Fruit fly (Drosophila melanogaster) whole organism, prepupa: ENCODE results near the gene CG31038.

Source experiments
- Blimp-1 ChIP-seq: fragments of 200-800 bp; sonication (Bioruptor generic); optimal IDR thresholded peaks from 3 replicates; lab custom pipeline; 2017; ENCODE audit warnings: missing biosample characterization, missing genetic modification characterization, mild to moderate bottlenecking, moderate library complexity, missing genetic modification reagents
- CG10631 ChIP-seq: fragments of 200-800 bp; sonication (Bioruptor generic); optimal IDR thresholded peaks from 2 replicates; lab custom pipeline; 2016; ENCODE audit warnings: missing biosample characterization, missing genetic modification characterization
- CG10669 ChIP-seq: fragments of 200-800 bp; sonication (Bioruptor generic); optimal IDR thresholded peaks from 3 replicates; lab custom pipeline; 2018; ENCODE audit warnings: missing biosample characterization, mild to moderate bottlenecking, missing genetic modification characterization, moderate library complexity
- CG11294 ChIP-seq: fragments of 200-800 bp; sonication (Bioruptor generic); IDR thresholded peaks from 2 replicates; pipeline ENCODE4 v1.3.6; 2022; ENCODE audit warnings: missing biosample characterization, missing genetic modification characterization
- CG11902 ChIP-seq: fragments of 200-800 bp; sonication (Bioruptor generic); optimal IDR thresholded peaks from 3 replicates; lab custom pipeline; 2016; ENCODE audit warnings: missing biosample characterization, missing genetic modification characterization
- CG15336 ChIP-seq: fragments of 200-800 bp; sonication (Bioruptor generic); IDR thresholded peaks from 2 replicates; pipeline ENCODE4 v1.3.6; 2022; ENCODE audit warnings: missing biosample characterization, missing genetic modification characterization
- CG16779 ChIP-seq: fragments of 200-800 bp; sonication (Bioruptor generic); optimal IDR thresholded peaks from 3 replicates; lab custom pipeline; 2017; ENCODE audit warnings: missing biosample characterization, mild to moderate bottlenecking, missing genetic modification characterization
- CG3032 ChIP-seq: fragments of 200-800 bp; optimal IDR thresholded peaks from 2 replicates; lab custom pipeline; 2019; ENCODE audit warnings: missing biosample characterization, mild to moderate bottlenecking, missing genetic modification characterization, moderate library complexity
- CG31627 ChIP-seq: fragments of 200-800 bp; sonication (Bioruptor generic); optimal IDR thresholded peaks from 3 replicates; lab custom pipeline; 2016; ENCODE audit warnings: missing biosample characterization, missing genetic modification characterization
- CG32006 ChIP-seq: fragments of 200-800 bp; sonication (Bioruptor generic); optimal IDR thresholded peaks from 3 replicates; lab custom pipeline; 2017; ENCODE audit warnings: missing biosample characterization, mild to moderate bottlenecking, missing genetic modification characterization
- CG4318 ChIP-seq: fragments of 200-800 bp; sonication (Bioruptor generic); optimal IDR thresholded peaks from 3 replicates; lab custom pipeline; 2017; ENCODE audit warnings: missing biosample characterization, mild to moderate bottlenecking, missing genetic modification characterization
- CG6163 ChIP-seq: fragments of 200-800 bp; sonication (Bioruptor generic); IDR thresholded peaks from 3 replicates; pipeline ENCODE4 v1.3.6; 2022; ENCODE audit warnings: missing biosample characterization, missing genetic modification characterization
- CG6276 ChIP-seq: fragments of 200-800 bp; sonication (Bioruptor generic); optimal IDR thresholded peaks from 2 replicates; lab custom pipeline; 2017; ENCODE audit warnings: missing biosample characterization, mild to moderate bottlenecking, missing genetic modification characterization
- CG6792 ChIP-seq: fragments of 200-800 bp; sonication (Bioruptor generic); optimal IDR thresholded peaks from 3 replicates; lab custom pipeline; 2016; ENCODE audit warnings: missing biosample characterization, missing genetic modification characterization
- CG6808 ChIP-seq: fragments of 200-800 bp; sonication (Bioruptor generic); optimal IDR thresholded peaks from 3 replicates; lab custom pipeline; 2017; ENCODE audit warnings: missing biosample characterization, missing genetic modification characterization, mild to moderate bottlenecking, moderate library complexity, missing genetic modification reagents
- CG7368 ChIP-seq: fragments of 200-800 bp; sonication (Bioruptor generic); optimal IDR thresholded peaks from 3 replicates; lab custom pipeline; 2016; ENCODE audit warnings: missing biosample characterization, missing genetic modification characterization
- CG8119 ChIP-seq: fragments of 200-800 bp; sonication (Bioruptor generic); IDR thresholded peaks from 3 replicates; pipeline ENCODE4 v1.3.6; 2022; ENCODE audit warnings: missing biosample characterization, missing genetic modification characterization
- CG8319 ChIP-seq: fragments of 200-800 bp; sonication (Bioruptor generic); optimal IDR thresholded peaks from 3 replicates; lab custom pipeline; 2016; ENCODE audit warnings: missing biosample characterization, missing genetic modification characterization
- CG8632 ChIP-seq: fragments of 200-800 bp; sonication (Bioruptor generic); optimal IDR thresholded peaks from 3 replicates; lab custom pipeline; 2016; ENCODE audit warnings: missing biosample characterization, missing genetic modification characterization
- CG9139 ChIP-seq: fragments of 200-800 bp; sonication (Bioruptor generic); optimal IDR thresholded peaks from 3 replicates; lab custom pipeline; 2017; ENCODE audit warnings: missing biosample characterization, mild to moderate bottlenecking, missing genetic modification characterization
- Eip75B ChIP-seq: fragments of 200-800 bp; sonication (Bioruptor generic); optimal IDR thresholded peaks from 3 replicates; lab custom pipeline; 2016; ENCODE audit warnings: missing biosample characterization, missing genetic modification characterization
- Eip78C ChIP-seq: fragments of 200-800 bp; sonication (Bioruptor generic); peaks from one replicate; lab custom pipeline; 2016; ENCODE audit warnings: missing biosample characterization, missing genetic modification characterization
- Eip93F ChIP-seq: fragments of 200-800 bp; sonication (Bioruptor generic); optimal IDR thresholded peaks from 2 replicates; lab custom pipeline; 2016; ENCODE audit warnings: missing biosample characterization, mild to moderate bottlenecking, missing genetic modification characterization
- Ets96B ChIP-seq: fragments of 200-800 bp; optimal IDR thresholded peaks from 2 replicates; lab custom pipeline; 2019; ENCODE audit warnings: missing biosample characterization, mild to moderate bottlenecking, missing genetic modification characterization, moderate library complexity
- Gug ChIP-seq: fragments of 200-800 bp; sonication (Bioruptor generic); IDR thresholded peaks from 2 replicates; pipeline ENCODE4 v1.3.6; 2022; ENCODE audit warnings: missing biosample characterization, missing genetic modification characterization
- Hr38 ChIP-seq: sonication (Bioruptor generic); optimal IDR thresholded peaks from 2 replicates; lab custom pipeline; 2016; ENCODE audit warnings: missing biosample characterization, missing genetic modification characterization
- Hr4 ChIP-seq: fragments of 200-800 bp; sonication (Bioruptor generic); optimal IDR thresholded peaks from 3 replicates; lab custom pipeline; 2016; ENCODE audit warnings: missing biosample characterization, missing genetic modification characterization
- Lpt ChIP-seq: fragments of 200-800 bp; sonication (Bioruptor generic); optimal IDR thresholded peaks from 3 replicates; lab custom pipeline; 2016; ENCODE audit warnings: missing biosample characterization, missing genetic modification characterization
- OdsH ChIP-seq: fragments of 200-800 bp; sonication (Bioruptor generic); optimal IDR thresholded peaks from 3 replicates; lab custom pipeline; 2016; ENCODE audit warnings: missing biosample characterization, missing genetic modification characterization
- Smox ChIP-seq: fragments of 200-800 bp; sonication (Bioruptor generic); optimal IDR thresholded peaks from 3 replicates; lab custom pipeline; 2016; ENCODE audit warnings: missing biosample characterization, missing genetic modification characterization
- Sox102F ChIP-seq: fragments of 200-800 bp; sonication (Bioruptor generic); optimal IDR thresholded peaks from 2 replicates; lab custom pipeline; 2016; ENCODE audit warnings: missing biosample characterization, mild to moderate bottlenecking, missing genetic modification characterization
- Sox15 ChIP-seq: fragments of 200-800 bp; sonication (Bioruptor generic); optimal IDR thresholded peaks from 3 replicates; lab custom pipeline; 2016; ENCODE audit warnings: missing biosample characterization, missing genetic modification characterization
- acj6 ChIP-seq: fragments of 200-800 bp; sonication (Bioruptor generic); optimal IDR thresholded peaks from 3 replicates; lab custom pipeline; 2016; ENCODE audit warnings: missing biosample characterization, missing genetic modification characterization
- cyc ChIP-seq: fragments of 200-800 bp; sonication (Bioruptor generic); optimal IDR thresholded peaks from 3 replicates; lab custom pipeline; 2016; ENCODE audit warnings: missing biosample characterization, missing genetic modification characterization
- dac ChIP-seq: fragments of 200-800 bp; sonication (Bioruptor generic); optimal IDR thresholded peaks from 2 replicates; lab custom pipeline; 2017; ENCODE audit warnings: missing biosample characterization, mild to moderate bottlenecking, missing genetic modification characterization
- dsx ChIP-seq: fragments of 200-800 bp; optimal IDR thresholded peaks from 3 replicates; lab custom pipeline; 2019; ENCODE audit warnings: missing biosample characterization, mild to moderate bottlenecking, missing genetic modification characterization, moderate library complexity; ENCODE audit not compliant: poor library complexity, severe bottlenecking
- eg ChIP-seq: fragments of 200-800 bp; sonication (Bioruptor generic); IDR thresholded peaks from 3 replicates; pipeline ENCODE4 v1.3.6; 2022; ENCODE audit warnings: missing biosample characterization, missing genetic modification characterization
- esn ChIP-seq: fragments of 200-800 bp; sonication (Bioruptor generic); optimal IDR thresholded peaks from 2 replicates; lab custom pipeline; 2016; ENCODE audit warnings: missing biosample characterization, mild to moderate bottlenecking, missing genetic modification characterization, moderate library complexity
- fd59A ChIP-seq: fragments of 200-800 bp; sonication (Bioruptor generic); optimal IDR thresholded peaks from 2 replicates; lab custom pipeline; 2017; ENCODE audit warnings: missing biosample characterization, mild to moderate bottlenecking, missing genetic modification characterization, missing genetic modification reagents
- fd85E ChIP-seq: fragments of 200-800 bp; sonication (Bioruptor generic); optimal IDR thresholded peaks from 3 replicates; lab custom pipeline; 2016; ENCODE audit warnings: missing biosample characterization, missing genetic modification characterization
- fkh ChIP-seq: fragments of 200-800 bp; sonication (Bioruptor generic); optimal IDR thresholded peaks from 3 replicates; lab custom pipeline; 2017; ENCODE audit warnings: missing biosample characterization, mild to moderate bottlenecking, missing genetic modification characterization, moderate library complexity
- lz ChIP-seq: fragments of 200-800 bp; sonication (Bioruptor generic); optimal IDR thresholded peaks from 3 replicates; lab custom pipeline; 2016; ENCODE audit warnings: missing biosample characterization, missing genetic modification characterization
- net ChIP-seq: fragments of 200-800 bp; sonication (Bioruptor generic); optimal IDR thresholded peaks from 3 replicates; lab custom pipeline; 2016; ENCODE audit warnings: missing biosample characterization, missing genetic modification characterization
- pdm3 ChIP-seq: fragments of 200-800 bp; sonication (Bioruptor generic); optimal IDR thresholded peaks from 3 replicates; lab custom pipeline; 2016; ENCODE audit warnings: missing biosample characterization, missing genetic modification characterization
- salr ChIP-seq, 2 experiments: fragments of 200-800 bp; sonication (Bioruptor generic); optimal IDR thresholded peaks; 3 replicates each; lab custom pipeline; 2016 to 2018; ENCODE audit warnings: missing biosample characterization in 2 of 2, missing genetic modification characterization in 2 of 2, mild to moderate bottlenecking in 1 of 2
- ss ChIP-seq, 2 experiments: fragments of 200-800 bp; sonication (Bioruptor generic); optimal IDR thresholded peaks; 2 replicates in 1 of 2; 3 replicates in 1 of 2; lab custom pipeline; 2017 to 2018; ENCODE audit warnings: mild to moderate bottlenecking in 2 of 2, missing biosample characterization in 2 of 2, missing genetic modification characterization in 2 of 2, moderate library complexity in 1 of 2
- topi ChIP-seq: fragments of 200-800 bp; sonication (Bioruptor generic); optimal IDR thresholded peaks from 3 replicates; lab custom pipeline; 2016; ENCODE audit warnings: missing biosample characterization, missing genetic modification characterization
- vri ChIP-seq: fragments of 200-800 bp; sonication (Bioruptor generic); optimal IDR thresholded peaks from 3 replicates; lab custom pipeline; 2016; ENCODE audit warnings: missing biosample characterization, mild to moderate bottlenecking, missing genetic modification characterization

Gene CG31038

DNA sequence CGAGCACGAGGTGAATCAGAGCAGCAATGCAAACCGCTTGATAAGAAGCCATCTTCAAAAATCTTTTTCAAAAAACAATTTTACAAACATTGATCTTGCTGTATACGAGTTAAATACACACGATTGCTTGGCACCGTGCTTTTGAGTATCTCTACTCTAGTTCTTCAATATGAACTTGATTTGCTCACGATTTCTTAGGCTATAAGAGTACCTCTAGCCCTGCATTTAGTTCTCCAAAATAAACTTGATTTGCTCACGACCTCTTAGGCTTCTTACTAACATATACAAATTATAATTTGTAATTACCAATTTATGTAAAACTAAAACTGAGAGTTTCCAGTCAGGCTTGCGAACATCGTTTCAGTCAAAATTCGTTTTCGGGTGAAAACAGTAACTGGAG, 40.7 kb upstream of the CG31038 start, which contains the start of gene CG42592:
Gene CG42592 (minus strand): TSS at position 101 of the 400 bp plus-strand sequence.
- TF ChIP-seq Lpt (GFP tag; lab: Kevin White, UChicago) (no peak), CG6792 (GFP tag; lab: Kevin White, UChicago) (no peak), CG4318 (no peak), Smox (GFP tag; lab: Kevin White, UChicago) (no peak), CG6163 (no peak), dsx (GFP tag; lab: Kevin White, UChicago) (no peak), CG32006 (no peak), CG10631 (GFP tag; lab: Kevin White, UChicago) (no peak), Hr38 (GFP tag; lab: Kevin White, UChicago) (no peak), CG11902 (GFP tag; lab: Kevin White, UChicago) (no peak), fd59A (GFP tag; lab: Kevin White, UChicago) (no peak), dac (GFP tag; lab: Kevin White, UChicago) (no peak), Eip93F (no peak), Gug (no peak)

DNA sequence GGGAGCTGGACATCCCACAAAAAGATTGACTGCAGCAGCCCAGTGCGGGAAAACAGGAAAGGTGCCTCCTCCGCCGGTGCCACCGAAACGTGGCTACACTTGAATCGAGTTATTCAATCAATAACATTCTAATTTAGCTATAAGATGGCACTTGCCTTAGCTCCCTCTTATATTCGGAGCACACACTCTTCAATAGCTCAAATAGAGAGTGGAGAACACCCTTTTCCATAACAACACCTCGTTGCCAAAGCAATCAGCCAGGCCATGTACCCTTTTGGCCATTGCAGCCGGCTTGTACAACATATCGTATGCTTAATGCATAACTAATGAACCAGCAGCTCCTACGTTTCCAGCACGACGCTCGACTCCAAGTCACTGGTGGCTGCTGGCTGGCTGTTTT, 39.1 kb upstream of the CG31038 start:
- TF ChIP-seq CG32006 = peak; percentile 64
- TF ChIP-seq cyc = no peak
- TF ChIP-seq CG16779 (tag; lab: Kevin White, UChicago) = no peak
- no peak for TF ChIP-seq salr (GFP tag; optimal IDR thresholded peaks at IDR 0.05; lab: Kevin White, UChicago)
- TF ChIP-seq fkh (GFP tag; lab: Kevin White, UChicago) = no peak
- no peak for TF ChIP-seq vri (GFP tag; lab: Kevin White, UChicago)
- no peak for TF ChIP-seq Eip93F
- peak in 1 of 2 experiments; percentile 34 for TF ChIP-seq ss (GFP tag; optimal IDR thresholded peaks at IDR 0.05; lab: Kevin White, UChicago)
- no peak for TF ChIP-seq Smox (GFP tag; lab: Kevin White, UChicago)
- no peak for TF ChIP-seq CG8319
- TF ChIP-seq topi (GFP tag; lab: Kevin White, UChicago) = no peak
- TF ChIP-seq acj6 (GFP tag; lab: Kevin White, UChicago) = no peak
- no peak for TF ChIP-seq Blimp-1
- TF ChIP-seq CG8632 (GFP tag; lab: Kevin White, UChicago) = no peak
- peak; percentile 49 for TF ChIP-seq Eip78C (GFP tag; lab: Kevin White, UChicago)
- TF ChIP-seq Sox102F (GFP tag; lab: Kevin White, UChicago) = no peak
- TF ChIP-seq CG6276 = no peak
- no peak for TF ChIP-seq CG7368 (GFP tag; lab: Kevin White, UChicago)
- no peak for TF ChIP-seq CG10669 (GFP tag; lab: Kevin White, UChicago)
- no peak for TF ChIP-seq Eip75B (GFP tag; lab: Kevin White, UChicago)
- no peak for TF ChIP-seq fd59A (GFP tag; lab: Kevin White, UChicago)
- no peak for TF ChIP-seq lz (GFP tag; lab: Kevin White, UChicago)
- peak; percentile 29 for TF ChIP-seq CG10631 (GFP tag; lab: Kevin White, UChicago)
- TF ChIP-seq net = no peak
- no peak for TF ChIP-seq OdsH (GFP tag; lab: Kevin White, UChicago)
- 0 out of 2 replicates have a peak, but pooled peaks have one; percentile 5 for TF ChIP-seq CG11294 (GFP tag; lab: Robert Waterston, UW)
- no peak for TF ChIP-seq Sox15 (GFP tag; lab: Kevin White, UChicago)
- TF ChIP-seq CG15336 (GFP tag; lab: Robert Waterston, UW) = peak; percentile 71
- 0 out of 3 replicates have a peak, but pooled peaks have one; percentile 49 for TF ChIP-seq CG6163
- peak; percentile 58; the same call in 1 of the 3 replicates for TF ChIP-seq eg (GFP tag; lab: Robert Waterston, UW)
- no peak for TF ChIP-seq Ets96B (tag; lab: Kevin White, UChicago)
- TF ChIP-seq CG31627 (GFP tag; lab: Kevin White, UChicago) = no peak
- TF ChIP-seq Hr4 (GFP tag; lab: Kevin White, UChicago) = peak; percentile 42
- no peak for TF ChIP-seq CG3032 (tag; lab: Kevin White, UChicago)
- no peak for TF ChIP-seq Gug
- no peak for TF ChIP-seq CG9139 (GFP tag; lab: Kevin White, UChicago)
- peak; percentile 72; the same call in 2 of the 3 replicates for TF ChIP-seq CG8119 (GFP tag; lab: Robert Waterston, UW)
- TF ChIP-seq CG6792 (GFP tag; lab: Kevin White, UChicago) = no peak
- TF ChIP-seq fd85E (GFP tag; lab: Kevin White, UChicago) = no peak
- TF ChIP-seq dac (GFP tag; lab: Kevin White, UChicago) = no peak
- no peak for TF ChIP-seq esn (GFP tag; lab: Kevin White, UChicago)
- no peak for TF ChIP-seq Lpt (GFP tag; lab: Kevin White, UChicago)
- TF ChIP-seq pdm3 (GFP tag; lab: Kevin White, UChicago) = peak; percentile 4
- TF ChIP-seq CG4318 = no peak
- TF ChIP-seq CG6808 = no peak
